Fruit fly (Drosophila melanogaster): ENCODE data around the gene Bulli.

- TF ChIP-seq MESR4 (GFP tag; optimal IDR thresholded peaks at IDR 0.05) (no peak), CG12219 (GFP tag; optimal IDR thresholded peaks at IDR 0.05) (no peak), sens (GFP tag) (no peak), CG31441 (GFP tag; IDR thresholded peaks at IDR 0.05) (no peak), Hand (GFP tag; optimal IDR thresholded peaks at IDR 0.05) (no peak), unc-4 (GFP tag; IDR thresholded peaks at IDR 0.05; ENCODE audit: partially characterized antibody) (no peak), Usf (GFP tag; optimal IDR thresholded peaks at IDR 0.05) (no peak), CG10654 (GFP tag; optimal IDR thresholded peaks at IDR 0.05) (no peak), CG2889 (GFP tag; IDR thresholded peaks at IDR 0.05) (no peak), CG4282 (GFP tag; optimal IDR thresholded peaks at IDR 0.05) (no peak), zen2 (GFP tag; IDR thresholded peaks at IDR 0.05; ENCODE audit: partially characterized antibody) (no peak)
These were observed 33.1 kb upstream of the Bulli start for dm6 chr3L:6455383-6455782.

All from whole organism, embryonic.